Worm (Caenorhabditis elegans): ENCODE data around the gene slc-46A.
A peak's percentile ranks its signal among the peaks of the same experiment; 100 is the strongest.

slc-46A gene

ce11 chrIV:5344168-5344567, 25.1 kb downstream of the slc-46A start:
- TF ChIP-seq mef-2 (tag; optimal IDR thresholded peaks at IDR 0.05) (no peak), xbp-1 (tag; optimal IDR thresholded peaks at IDR 0.05) (peak; percentile 10), nhr-71 (tag; optimal IDR thresholded peaks at IDR 0.05) (peak; percentile 18), nhr-90 (tag; optimal IDR thresholded peaks at IDR 0.05; ENCODE audit: poor library complexity) (peak; percentile 52), fkh-8 (tag; optimal IDR thresholded peaks at IDR 0.05) (no peak), nhr-85 (tag) (peak; percentile 55), snu-23 (GFP tag; optimal IDR thresholded peaks at IDR 0.05) (peak; percentile 21), efl-1 (optimal IDR thresholded peaks at IDR 0.05) (no peak), efl-1 (GFP tag; optimal IDR thresholded peaks at IDR 0.05 in 1 of 2) (peak in 1 of 2 experiments; percentile 34), jun-1 (tag; optimal IDR thresholded peaks at IDR 0.05) (no peak), ama-1 (optimal IDR thresholded peaks at IDR 0.05) (no peak), C16A3.4 (tag; optimal IDR thresholded peaks at IDR 0.05) (no peak), lsy-2 (tag; optimal IDR thresholded peaks at IDR 0.05) (peak in 1 of 2 experiments; percentile 10), lin-35 (GFP tag; optimal IDR thresholded peaks at IDR 0.05) (peak in 1 of 2 experiments; percentile 65)

ce11 chrIV:5350480-5351193, 31.6 kb downstream of the slc-46A start, which contains the start of gene gba-4:
TSS of gene gba-4 (minus strand) at chrIV:5350897.
- TF ChIP-seq elt-2 (tag; optimal IDR thresholded peaks at IDR 0.05) = peak; percentile 78

- TF ChIP-seq ztf-11 (tag; optimal IDR thresholded peaks at IDR 0.05) (no peak), unc-86 (tag; optimal IDR thresholded peaks at IDR 0.05) (no peak)
These were observed 34.3 kb downstream of the slc-46A start, which contains the start of gene Y4C6B.7 for ce11 chrIV:5353364-5353763. TSS of gene Y4C6B.7 (minus strand) at chrIV:5353464.

ce11 chrIV:5354124-5354523, 35.1 kb downstream of the slc-46A start, which contains the start of gene Y4C6B.1:
TSS of gene Y4C6B.1 (plus strand) at chrIV:5354488.
- TF ChIP-seq rnt-1 (tag; optimal IDR thresholded peaks at IDR 0.05) (peak; percentile 3), sptf-1 (tag; optimal IDR thresholded peaks at IDR 0.05) (no peak), efl-1 (optimal IDR thresholded peaks at IDR 0.05) (peak; percentile 18 to 57), efl-1 (GFP tag; optimal IDR thresholded peaks at IDR 0.05 in 1 of 2) (peak; percentile 69 to 95), lin-35 (GFP tag; optimal IDR thresholded peaks at IDR 0.05) (peak; percentile 3 to 74), lsy-2 (tag; optimal IDR thresholded peaks at IDR 0.05) (peak; percentile 42 to 92), dpl-1 (GFP tag; optimal IDR thresholded peaks at IDR 0.05) (peak; percentile 21 to 74 (median 53))

ce11 chrIV:5354564-5354963, 35.5 kb downstream of the slc-46A start:
- TF ChIP-seq egl-27 (tag; optimal IDR thresholded peaks at IDR 0.05) (no peak), efl-1 (optimal IDR thresholded peaks at IDR 0.05) (no peak), efl-1 (GFP tag; optimal IDR thresholded peaks at IDR 0.05 in 1 of 2) (no peak), nhr-19 (GFP tag; conservative IDR thresholded peaks at IDR 0.05) (no peak)

- no peak for TF ChIP-seq ceh-90 (tag; optimal IDR thresholded peaks at IDR 0.05)
- TF ChIP-seq irx-1 (tag; optimal IDR thresholded peaks at IDR 0.05) = no peak
- no peak for TF ChIP-seq snpc-4 (tag; optimal IDR thresholded peaks at IDR 0.05)
- no peak for TF ChIP-seq aly-2 (tag; optimal IDR thresholded peaks at IDR 0.05)
- no peak for TF ChIP-seq skn-1 (tag; optimal IDR thresholded peaks at IDR 0.05)
- TF ChIP-seq sox-4 (tag; optimal IDR thresholded peaks at IDR 0.05) = no peak
These were observed 41.5 kb downstream of the slc-46A start, which contains the start of gene F41H10.5 for ce11 chrIV:5360533-5360932. TSS of gene F41H10.5 (plus strand) at chrIV:5360907.

ce11 chrIV:5364135-5364609, 45.1 kb downstream of the slc-46A start, which contains the start of the genes hda-6 and F41H10.4:
TSS of gene hda-6 (minus strand) at chrIV:5364306.
TSS of gene F41H10.4 (plus strand) at chrIV:5364559.
- TF ChIP-seq blmp-1 (tag; optimal IDR thresholded peaks at IDR 0.05) (peak; percentile 40), lin-14 (GFP tag; optimal IDR thresholded peaks at IDR 0.05) (peak; percentile 88), efl-3 (GFP tag; optimal IDR thresholded peaks at IDR 0.05) (no peak), sup-37 (GFP tag; optimal IDR thresholded peaks at IDR 0.05) (no peak), rnt-1 (tag; optimal IDR thresholded peaks at IDR 0.05) (peak; percentile 97), lsy-2 (tag; optimal IDR thresholded peaks at IDR 0.05) (peak; percentile 87), lin-39 (tag; optimal IDR thresholded peaks at IDR 0.05) (peak; percentile 31), nhr-28 (tag; optimal IDR thresholded peaks at IDR 0.05) (no peak), unc-86 (tag; optimal IDR thresholded peaks at IDR 0.05) (peak; percentile 72), C04F5.9 (tag; optimal IDR thresholded peaks at IDR 0.05) (peak; percentile 40), mef-2 (tag; optimal IDR thresholded peaks at IDR 0.05) (peak; percentile 15), tlp-1 (tag; optimal IDR thresholded peaks at IDR 0.05) (no peak), nhr-20 (tag; optimal IDR thresholded peaks at IDR 0.05) (peak; percentile 79), ztf-11 (tag; optimal IDR thresholded peaks at IDR 0.05) (peak in 1 of 2 experiments; percentile 89), lin-15B (tag; optimal IDR thresholded peaks at IDR 0.05) (peak; percentile 66), ces-1 (GFP tag; optimal IDR thresholded peaks at IDR 0.05) (no peak), hlh-4 (tag; optimal IDR thresholded peaks at IDR 0.05) (no peak)

Measured in whole organism, L1 larva.